Fruit fly (Drosophila melanogaster): ENCODE measurements around the gene CG42586.

The CG42586 gene

DNA sequence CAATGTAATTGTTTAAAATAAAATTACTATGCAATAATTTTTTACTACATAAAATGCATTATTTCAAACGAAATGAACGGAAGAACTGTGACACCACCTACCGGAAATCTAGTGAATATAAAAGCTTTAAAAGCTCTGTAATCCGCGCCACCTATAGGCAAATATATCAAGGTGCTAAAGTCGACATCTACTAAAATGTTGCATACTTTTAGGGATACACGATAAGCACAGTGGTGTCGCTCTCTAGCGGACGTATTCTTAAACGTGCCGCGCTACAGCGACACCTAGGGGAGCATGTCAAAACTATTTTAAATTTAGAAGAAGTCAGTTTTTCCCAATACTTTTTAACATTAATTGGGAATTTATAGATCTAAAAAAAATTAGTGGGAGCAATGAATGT is 35.4 kb downstream of the CG42586 start:
- TF ChIP-seq CoRest (tag; optimal IDR thresholded peaks at IDR 0.05) (peak; percentile 59), CG10209 (GFP tag; optimal IDR thresholded peaks at IDR 0.05) (peak; percentile 50), CG7786 (GFP tag; optimal IDR thresholded peaks at IDR 0.05) (peak; percentile 36), bsh (GFP tag; optimal IDR thresholded peaks at IDR 0.05) (peak in 1 of 2 experiments; percentile 30), Hey (tag; optimal IDR thresholded peaks at IDR 0.05) (no peak), Mes4 (GFP tag; optimal IDR thresholded peaks at IDR 0.05) (peak; percentile 32), tio (GFP tag; optimal IDR thresholded peaks at IDR 0.05) (peak; percentile 15), CG6654 (GFP tag; optimal IDR thresholded peaks at IDR 0.05) (peak; percentile 37), pan (optimal IDR thresholded peaks at IDR 0.05) (no peak), pan (GFP tag; optimal IDR thresholded peaks at IDR 0.05 in 1 of 2, IDR thresholded peaks at IDR 0.05 in 1 of 2) (peak in 1 of 2 experiments; percentile 77), pros (GFP tag; optimal IDR thresholded peaks at IDR 0.05) (no peak), Lhr (GFP tag; optimal IDR thresholded peaks at IDR 0.05) (peak; percentile 90), abd-A (tag; optimal IDR thresholded peaks at IDR 0.05) (no peak), CG18764 (GFP tag; optimal IDR thresholded peaks at IDR 0.05) (peak; percentile 61), CG14710 (tag; optimal IDR thresholded peaks at IDR 0.05) (peak; percentile 53), ewg (GFP tag; optimal IDR thresholded peaks at IDR 0.05) (peak; percentile 23), vvl (GFP tag; IDR thresholded peaks at IDR 0.05) (peak; percentile 85), nau (GFP tag; optimal IDR thresholded peaks at IDR 0.05) (peak; percentile 59), Taf1 (GFP tag; IDR thresholded peaks at IDR 0.05) (0 out of 2 replicates have a peak, but pooled peaks have one; percentile 45), tap (tag; optimal IDR thresholded peaks at IDR 0.05) (no peak), C15 (GFP tag; IDR thresholded peaks at IDR 0.05) (no peak), lbe (GFP tag; optimal IDR thresholded peaks at IDR 0.05) (no peak), Bdp1 (GFP tag; optimal IDR thresholded peaks at IDR 0.05) (peak; percentile 42), CG14860 (GFP tag; IDR thresholded peaks at IDR 0.05; ENCODE audit: partially characterized antibody) (no peak), NK7.1 (GFP tag; optimal IDR thresholded peaks at IDR 0.05) (peak; percentile 59), rib (GFP tag; IDR thresholded peaks at IDR 0.05) (0 out of 2 replicates have a peak, but pooled peaks have one; percentile 41), CG17359 (tag; optimal IDR thresholded peaks at IDR 0.05) (peak; percentile 77), insv (GFP tag; optimal IDR thresholded peaks at IDR 0.05) (peak in 1 of 2 experiments; percentile 38), CG33557 (GFP tag; optimal IDR thresholded peaks at IDR 0.05) (no peak), CG12391 (tag; optimal IDR thresholded peaks at IDR 0.05) (peak; percentile 36), CG9876 (GFP tag; optimal IDR thresholded peaks at IDR 0.05) (peak; percentile 31), CG11723 (GFP tag; optimal IDR thresholded peaks at IDR 0.05) (no peak), CG17912 (GFP tag; optimal IDR thresholded peaks at IDR 0.05) (peak; percentile 65), CkIIα-i1 (GFP tag; IDR thresholded peaks at IDR 0.05) (no peak), gem (tag; optimal IDR thresholded peaks at IDR 0.05) (peak; percentile 69), MBD-R2 (GFP tag; IDR thresholded peaks at IDR 0.05) (peak; percentile 50; the same call in 1 of the 2 replicates), lilli (GFP tag; optimal IDR thresholded peaks at IDR 0.05) (peak; percentile 76), Hmr (GFP tag; optimal IDR thresholded peaks at IDR 0.05) (peak; percentile 64), CTCF (GFP tag; optimal IDR thresholded peaks at IDR 0.05) (peak; percentile 100), bab2 (GFP tag; optimal IDR thresholded peaks at IDR 0.05) (peak; percentile 67), CG9727 (GFP tag; optimal IDR thresholded peaks at IDR 0.05) (peak; percentile 62), CG9215 (GFP tag; IDR thresholded peaks at IDR 0.05) (peak; percentile 54; the same call in 1 of the 2 replicates), CG15269 (tag; optimal IDR thresholded peaks at IDR 0.05) (peak; percentile 51), peb (GFP tag; IDR thresholded peaks at IDR 0.05) (peak; percentile 40; the same call in 1 of the 2 replicates), Dip3 (GFP tag; optimal IDR thresholded peaks at IDR 0.05) (peak; percentile 46), eyg (GFP tag; optimal IDR thresholded peaks at IDR 0.05) (no peak), CG11696 (GFP tag; IDR thresholded peaks at IDR 0.05) (0 out of 2 replicates have a peak, but pooled peaks have one; percentile 28), lab (GFP tag; optimal IDR thresholded peaks at IDR 0.05) (peak; percentile 76), Dip2 (GFP tag; IDR thresholded peaks at IDR 0.05) (peak; percentile 60), CG17829 (tag; optimal IDR thresholded peaks at IDR 0.05) (peak; percentile 89), toy (GFP tag; IDR thresholded peaks at IDR 0.05) (no peak; the same call in 1 of the 2 replicates)

Measured in whole organism, embryonic.